Fruit fly (Drosophila melanogaster) whole organism, pupa: ENCODE results near the gene CAH7.
A peak's percentile ranks its signal among the peaks of the same experiment; 100 is the strongest.

Source experiments
- CG10348 ChIP-seq: fragments of 200-800 bp; sonication (Bioruptor generic); IDR thresholded peaks from 2 replicates; pipeline ENCODE4 v1.3.6; 2022; ENCODE audit warnings: missing biosample characterization, missing genetic modification characterization
- CG12605 ChIP-seq: fragments of 200-800 bp; sonication (Bioruptor generic); IDR thresholded peaks from 2 replicates; pipeline ENCODE4 v1.3.6; 2022; ENCODE audit warnings: missing biosample characterization, missing genetic modification characterization
- CG13204 ChIP-seq: fragments of 200-800 bp; sonication (Bioruptor generic); optimal IDR thresholded peaks from 2 replicates; lab custom pipeline; 2018; ENCODE audit warnings: missing biosample characterization, mild to moderate bottlenecking, missing genetic modification characterization, moderate library complexity
- CG14655 ChIP-seq: fragments of 200-800 bp; sonication (Bioruptor generic); optimal IDR thresholded peaks from 3 replicates; lab custom pipeline; 2017; ENCODE audit warnings: mild to moderate bottlenecking, missing biosample characterization, missing genetic modification reagents, missing genetic modification characterization
- CG15710 ChIP-seq: fragments of 200-800 bp; sonication (Bioruptor generic); optimal IDR thresholded peaks from 2 replicates; lab custom pipeline; 2018; ENCODE audit warnings: missing biosample characterization, mild to moderate bottlenecking, missing genetic modification characterization, moderate library complexity
- CG17806 ChIP-seq: fragments of 200-800 bp; sonication (Bioruptor generic); optimal IDR thresholded peaks from 2 replicates; lab custom pipeline; 2018; ENCODE audit warnings: missing biosample characterization, mild to moderate bottlenecking, missing genetic modification characterization, moderate library complexity
- CG32121 ChIP-seq: fragments of 200-800 bp; sonication (Bioruptor generic); IDR thresholded peaks from 2 replicates; pipeline ENCODE4 v1.3.6; 2022; ENCODE audit warnings: missing biosample characterization, missing genetic modification characterization
- CG4496 ChIP-seq: fragments of 200-800 bp; sonication (Bioruptor generic); IDR thresholded peaks from 3 replicates; pipeline ENCODE4 v1.3.6; 2022; ENCODE audit warnings: missing biosample characterization, missing genetic modification characterization
- CG8159 ChIP-seq: fragments of 200-800 bp; sonication (Bioruptor generic); optimal IDR thresholded peaks from 3 replicates; lab custom pipeline; 2018; ENCODE audit warnings: missing biosample characterization, mild to moderate bottlenecking, missing genetic modification characterization, moderate library complexity
- CG8301 ChIP-seq: fragments of 200-800 bp; sonication (Bioruptor generic); optimal IDR thresholded peaks from 2 replicates; lab custom pipeline; 2018; ENCODE audit warnings: missing biosample characterization, mild to moderate bottlenecking, missing genetic modification characterization
- CG9948 ChIP-seq: fragments of 200-800 bp; sonication (Bioruptor generic); optimal IDR thresholded peaks from 2 replicates; lab custom pipeline; 2018; ENCODE audit warnings: missing biosample characterization, mild to moderate bottlenecking, missing genetic modification characterization, moderate library complexity
- EcR ChIP-seq: fragments of 200-800 bp; sonication (Bioruptor generic); optimal IDR thresholded peaks from 3 replicates; lab custom pipeline; 2019; ENCODE audit warnings: missing biosample characterization, missing genetic modification characterization, mild to moderate bottlenecking, moderate library complexity, missing genetic modification reagents
- Ets98B ChIP-seq: fragments of 200-800 bp; sonication (Bioruptor generic); IDR thresholded peaks from 2 replicates; pipeline ENCODE4 v1.3.6; 2022; ENCODE audit warnings: missing biosample characterization, missing genetic modification characterization
- Pif1A ChIP-seq: fragments of 200-800 bp; sonication (Bioruptor generic); optimal IDR thresholded peaks from 3 replicates; lab custom pipeline; 2016; ENCODE audit warnings: missing biosample characterization, missing genetic modification characterization
- Pif1B ChIP-seq: fragments of 200-800 bp; sonication (Bioruptor generic); optimal IDR thresholded peaks from 3 replicates; lab custom pipeline; 2016; ENCODE audit warnings: missing biosample characterization, missing genetic modification characterization
- Snoo ChIP-seq: fragments of 200-800 bp; sonication (Bioruptor generic); optimal IDR thresholded peaks from 3 replicates; lab custom pipeline; 2017; ENCODE audit warnings: missing biosample characterization, mild to moderate bottlenecking, missing genetic modification characterization, inconsistent platforms
- fd96Ca ChIP-seq: fragments of 200-800 bp; sonication (Bioruptor generic); IDR thresholded peaks from 3 replicates; pipeline ENCODE4 v1.3.6; 2022; ENCODE audit warnings: missing biosample characterization, missing genetic modification characterization
- gl ChIP-seq: fragments of 200-800 bp; sonication (Bioruptor generic); optimal IDR thresholded peaks from 2 replicates; lab custom pipeline; 2018; ENCODE audit warnings: missing biosample characterization, mild to moderate bottlenecking, missing genetic modification characterization
- rn ChIP-seq: fragments of 200-800 bp; sonication (Bioruptor generic); IDR thresholded peaks from 2 replicates; pipeline ENCODE4 v1.3.6; 2022; ENCODE audit warnings: missing biosample characterization, missing genetic modification characterization

CAH7 gene

DNA sequence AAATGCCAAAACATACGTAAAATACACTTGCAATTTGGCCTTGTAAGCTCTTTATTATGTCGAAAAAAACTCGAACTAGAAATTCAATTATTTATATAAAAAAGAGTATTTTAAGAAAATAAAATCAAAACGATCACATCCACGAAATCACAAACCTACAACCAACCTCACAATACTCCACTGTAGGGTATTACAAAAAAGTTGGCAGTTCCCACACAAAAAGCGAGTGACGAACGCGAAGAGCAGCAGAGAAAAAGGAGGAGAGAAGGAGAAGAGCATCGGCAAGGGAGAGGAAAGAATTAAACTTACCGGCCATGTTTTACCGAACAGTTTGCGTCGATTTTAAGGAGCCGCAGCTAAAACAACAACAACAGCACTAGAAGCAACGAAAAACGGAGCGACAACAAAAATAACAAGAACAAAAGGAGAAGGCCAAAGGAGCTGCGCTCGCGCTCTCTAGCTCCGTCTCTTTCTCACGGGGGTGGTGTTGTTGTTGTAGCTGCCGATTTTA lies 20.9 kb downstream of the CAH7 start:
- TF ChIP-seq CG9948 = peak; percentile 11
- no peak for TF ChIP-seq CG32121 (GFP tag; lab: Robert Waterston, UW)
- peak; percentile 8 for TF ChIP-seq Snoo (tag; lab: Kevin White, UChicago)
- no peak for TF ChIP-seq CG10348 (GFP tag; lab: Robert Waterston, UW)
- no peak for TF ChIP-seq fd96Ca (GFP tag; lab: Robert Waterston, UW)
- TF ChIP-seq CG4496 (GFP tag; lab: Robert Waterston, UW) = no peak
- peak; percentile 20 for TF ChIP-seq CG17806 (tag; lab: Kevin White, UChicago)
- TF ChIP-seq gl (tag; lab: Kevin White, UChicago) = no peak
- TF ChIP-seq CG13204 = peak; percentile 76
- peak; percentile 12 for TF ChIP-seq Pif1A (GFP tag; lab: Kevin White, UChicago)
- TF ChIP-seq rn = no peak
- peak; percentile 21 for TF ChIP-seq CG14655 (GFP tag; lab: Kevin White, UChicago)
- TF ChIP-seq EcR (GFP tag; lab: Kevin White, UChicago) = peak; percentile 31
- TF ChIP-seq CG8301 (tag; lab: Kevin White, UChicago) = peak; percentile 15
- TF ChIP-seq CG8159 (tag; lab: Kevin White, UChicago) = peak; percentile 5
- TF ChIP-seq Pif1B (GFP tag; lab: Kevin White, UChicago) = peak; percentile 1

DNA sequence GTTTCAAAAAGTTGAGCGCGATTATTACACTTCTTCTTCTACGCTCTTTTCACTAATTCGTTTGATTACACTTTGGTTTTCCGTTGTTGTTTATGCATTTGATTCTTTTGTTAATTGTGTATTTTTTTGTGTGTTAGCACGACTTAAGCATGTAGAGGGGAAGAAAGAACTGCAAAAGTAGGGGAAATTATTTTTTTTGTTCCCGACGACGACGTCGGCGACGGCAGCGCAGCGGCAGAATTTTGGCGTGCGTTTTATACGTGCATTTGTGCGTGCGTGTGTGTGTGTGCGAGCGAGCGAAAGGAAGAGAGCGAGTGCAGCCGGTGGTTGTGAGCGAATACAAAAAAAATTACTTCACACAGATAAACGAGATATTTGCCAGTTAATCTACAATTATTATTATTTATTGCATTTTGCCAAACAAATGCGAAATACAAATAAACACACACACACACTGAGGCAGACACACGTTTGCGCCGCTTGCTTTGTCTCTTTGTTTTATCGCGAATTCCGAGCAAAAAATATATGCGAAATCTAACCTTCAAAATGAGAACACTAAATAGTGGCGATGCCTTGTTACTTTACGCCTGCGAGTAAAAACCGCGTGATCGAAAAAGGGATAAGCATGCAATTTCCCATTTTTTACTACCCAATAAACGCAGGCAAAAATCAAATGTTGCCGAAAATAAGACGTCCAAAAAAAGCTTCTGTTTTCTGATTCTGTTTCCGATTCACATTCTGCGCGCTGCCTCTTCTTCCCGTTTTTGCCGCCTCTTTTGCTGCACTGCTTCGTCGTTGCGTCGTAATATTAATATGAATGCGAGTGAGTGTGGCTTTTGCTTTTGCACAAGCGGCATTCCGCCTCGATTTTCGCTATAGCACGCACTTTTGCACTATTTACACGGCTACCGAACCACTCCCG lies 21.6 kb downstream of the CAH7 start:
- TF ChIP-seq EcR (GFP tag; lab: Kevin White, UChicago) (peak; percentile 12), Pif1A (GFP tag; lab: Kevin White, UChicago) (no peak), CG4496 (GFP tag; lab: Robert Waterston, UW) (peak; percentile 15; the same call in 1 of the 3 replicates)

DNA sequence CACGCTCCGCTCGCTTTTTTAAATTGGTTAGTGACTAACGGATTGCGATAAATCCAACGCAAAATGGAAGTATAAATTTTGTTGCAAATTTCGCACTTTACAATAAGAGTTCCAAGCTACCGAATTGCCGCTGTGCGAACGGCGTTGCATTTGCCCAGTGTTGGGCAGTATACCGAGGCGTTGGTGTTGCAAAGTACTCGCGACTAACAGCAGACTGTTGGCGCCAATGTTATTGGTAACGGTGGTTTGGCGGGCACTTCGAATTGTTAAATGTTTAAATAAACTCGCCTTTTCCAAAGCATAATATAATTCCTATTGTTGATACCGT lies 22.3 kb downstream of the CAH7 start:
- peak; percentile 49 for TF ChIP-seq CG9948
- TF ChIP-seq CG13204 = no peak
- TF ChIP-seq CG8159 (tag; lab: Kevin White, UChicago) = peak; percentile 10
- peak; percentile 43 for TF ChIP-seq Snoo (tag; lab: Kevin White, UChicago)
- TF ChIP-seq Ets98B (GFP tag; lab: Robert Waterston, UW) = peak; percentile 24; the same call in 1 of the 2 replicates

DNA sequence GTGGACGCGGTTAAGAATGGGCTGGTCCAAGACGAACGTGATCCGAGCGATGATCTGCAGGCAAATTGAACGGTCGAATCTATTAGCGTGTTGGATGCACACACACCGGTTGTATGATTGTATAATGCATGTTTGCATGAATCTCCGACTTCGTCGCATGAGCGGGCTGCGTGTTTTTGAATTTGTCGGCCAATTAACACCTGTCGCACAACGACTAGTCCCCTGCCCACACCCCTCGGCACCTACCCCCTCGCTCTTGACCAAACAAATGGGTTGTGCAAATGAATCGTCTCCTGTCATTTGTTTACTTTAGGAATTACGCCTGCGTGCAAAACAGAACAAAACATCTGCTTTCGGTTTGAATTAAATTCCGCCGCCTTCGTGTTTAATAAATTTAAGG lies 23.0 kb downstream of the CAH7 start:
- TF ChIP-seq EcR (GFP tag; lab: Kevin White, UChicago) (no peak), CG4496 (GFP tag; lab: Robert Waterston, UW) (0 out of 3 replicates have a peak, but pooled peaks have one; percentile 13), CG9948 (no peak)

DNA sequence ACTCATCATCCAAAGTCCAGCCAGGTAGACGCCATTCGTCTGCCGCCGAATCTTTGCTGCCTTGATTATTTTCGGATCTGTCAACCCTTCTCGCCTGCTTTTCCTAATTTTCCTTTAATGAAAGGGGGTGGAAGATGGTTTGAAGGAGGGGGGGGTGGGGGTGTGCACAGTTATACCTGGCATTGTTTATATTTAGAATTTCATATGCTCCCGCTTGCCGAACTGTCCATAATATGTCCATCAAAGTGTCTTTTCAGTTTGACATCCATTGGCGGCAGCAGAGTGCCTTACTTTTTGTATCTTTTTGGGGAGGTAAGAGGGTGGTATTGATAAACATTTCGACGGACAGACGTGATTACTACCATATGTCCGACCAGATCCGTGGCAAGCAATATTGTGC lies 25.8 kb downstream of the CAH7 start:
- no peak for TF ChIP-seq CG8159 (tag; lab: Kevin White, UChicago)
- TF ChIP-seq CG12605 (GFP tag; lab: Robert Waterston, UW) = no peak
- no peak for TF ChIP-seq CG13204
- no peak for TF ChIP-seq CG10348 (GFP tag; lab: Robert Waterston, UW)
- no peak for TF ChIP-seq CG15710 (tag; lab: Kevin White, UChicago)
- no peak for TF ChIP-seq CG8301 (tag; lab: Kevin White, UChicago)
- no peak for TF ChIP-seq Pif1A (GFP tag; lab: Kevin White, UChicago)
- TF ChIP-seq CG9948 = no peak
- no peak for TF ChIP-seq CG14655 (GFP tag; lab: Kevin White, UChicago)
- TF ChIP-seq CG32121 (GFP tag; lab: Robert Waterston, UW) = no peak
- no peak for TF ChIP-seq Pif1B (GFP tag; lab: Kevin White, UChicago)
- TF ChIP-seq fd96Ca (GFP tag; lab: Robert Waterston, UW) = no peak
- no peak for TF ChIP-seq CG4496 (GFP tag; lab: Robert Waterston, UW)
- TF ChIP-seq Snoo (tag; lab: Kevin White, UChicago) = no peak
- TF ChIP-seq gl (tag; lab: Kevin White, UChicago) = no peak
- no peak for TF ChIP-seq rn
- no peak for TF ChIP-seq Ets98B (GFP tag; lab: Robert Waterston, UW)
- TF ChIP-seq EcR (GFP tag; lab: Kevin White, UChicago) = no peak

DNA sequence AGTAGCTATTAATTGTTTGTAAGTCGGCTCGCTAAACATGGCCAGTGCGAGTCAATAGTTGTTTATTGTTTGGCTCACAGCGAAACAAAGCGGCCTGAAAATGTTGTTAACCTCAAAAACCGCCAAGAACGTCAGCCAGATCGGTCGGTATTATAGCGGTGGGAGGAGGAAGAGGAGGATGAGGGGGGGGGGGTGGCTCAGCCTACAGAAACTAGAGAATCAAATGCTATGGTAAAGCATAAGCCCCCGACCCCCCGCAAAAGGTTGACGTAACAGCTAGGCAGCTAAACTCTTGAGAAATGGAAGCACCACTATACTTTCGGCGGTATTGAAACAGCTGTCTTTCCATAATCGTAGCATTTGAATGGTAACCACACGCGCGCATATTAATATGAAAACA lies 26.9 kb downstream of the CAH7 start:
- TF ChIP-seq Ets98B (GFP tag; lab: Robert Waterston, UW) (no peak), CG14655 (GFP tag; lab: Kevin White, UChicago) (no peak), CG32121 (GFP tag; lab: Robert Waterston, UW) (no peak)
